Worm (Caenorhabditis elegans) whole organism, L4 larva: ENCODE data around the gene C53A3.4.
A peak's percentile ranks its signal among the peaks of the same experiment; 100 is the strongest.

Experiments used
- F37D6.2 ChIP-seq: sonication (generic microtip); optimal IDR thresholded peaks from 2 replicates; lab custom pipeline; 2016; ENCODE audit warnings: mild to moderate bottlenecking, missing genetic modification characterization, missing compliant biosample characterization
- T26A8.4 ChIP-seq: fragments of 200-800 bp; sonication (Bioruptor generic); IDR thresholded peaks from 2 replicates; pipeline ENCODE4 v1.3.6; 2022; ENCODE audit warnings: missing genetic modification characterization, missing compliant biosample characterization
- Y105C5A.15 ChIP-seq: fragments of 200-800 bp; sonication (Bioruptor generic); IDR thresholded peaks from 2 replicates; pipeline ENCODE4 v1.3.6; 2022; ENCODE audit warnings: missing genetic modification characterization, missing compliant biosample characterization
- Y5F2A.4 ChIP-seq: fragments of 200-800 bp; sonication (Bioruptor generic); optimal IDR thresholded peaks from 2 replicates; lab custom pipeline; 2018; ENCODE audit warnings: mild to moderate bottlenecking, missing genetic modification characterization, missing compliant biosample characterization
- ZK337.2 ChIP-seq: fragments of 200-800 bp; sonication (Bioruptor generic); IDR thresholded peaks from 2 replicates; pipeline ENCODE4 v1.3.6; 2022; ENCODE audit warnings: missing genetic modification reagents, missing genetic modification characterization, missing compliant biosample characterization
- ZK546.5 ChIP-seq, 2 experiments: sonication (generic microtip); optimal IDR thresholded peaks; 2 replicates each; lab custom pipeline; 2017; ENCODE audit warnings: missing biosample characterization in 2 of 2, missing genetic modification characterization in 2 of 2
- aha-1 ChIP-seq: fragments of 150-350 bp; peaks from one replicate; lab custom pipeline; 2014; ENCODE audit warnings: missing biosample characterization, missing genetic modification characterization
- aly-2 ChIP-seq: sonication (generic microtip); optimal IDR thresholded peaks from 2 replicates; lab custom pipeline; 2018; ENCODE audit warnings: missing biosample characterization, missing genetic modification characterization
- ama-1 ChIP-seq: fragments of 150-350 bp; optimal IDR thresholded peaks from 2 replicates; lab custom pipeline; 2014; ENCODE audit warnings: inconsistent platforms, mixed read lengths
- arid-1 ChIP-seq: fragments of 200-800 bp; sonication (Bioruptor generic); conservative IDR thresholded peaks from 2 replicates; pipeline ENCODE4 v1.3.6; 2022; ENCODE audit warnings: missing genetic modification reagents, missing genetic modification characterization, missing compliant biosample characterization
- ceh-82 ChIP-seq: sonication (generic microtip); optimal IDR thresholded peaks from 2 replicates; lab custom pipeline; 2017; ENCODE audit warnings: missing biosample characterization, missing genetic modification characterization
- ces-1 ChIP-seq: fragments of 150-350 bp; sonication (generic microtip); optimal IDR thresholded peaks from 4 replicates; lab custom pipeline; 2014; ENCODE audit warnings: missing biosample characterization, missing genetic modification reagents, missing genetic modification characterization
- daf-8 ChIP-seq: fragments of 200-800 bp; sonication (Bioruptor generic); IDR thresholded peaks from 2 replicates; pipeline ENCODE4 v1.3.6; 2022; ENCODE audit warnings: missing genetic modification characterization, missing compliant biosample characterization
- dmd-8 ChIP-seq: fragments of 200-800 bp; sonication (Bioruptor generic); IDR thresholded peaks from 2 replicates; pipeline ENCODE4 v1.3.6; 2022; ENCODE audit warnings: missing genetic modification characterization, missing compliant biosample characterization
- dpl-1 ChIP-seq: fragments of 150-350 bp; optimal IDR thresholded peaks from 2 replicates; lab custom pipeline; 2014; ENCODE audit warnings: missing biosample characterization, missing genetic modification reagents, missing genetic modification characterization
- duxl-1 ChIP-seq: sonication (generic microtip); optimal IDR thresholded peaks from 2 replicates; lab custom pipeline; 2016; ENCODE audit warnings: mild to moderate bottlenecking, missing genetic modification characterization, moderate library complexity, missing compliant biosample characterization; ENCODE audit not compliant: poor library complexity
- gei-8 ChIP-seq: fragments of 200-800 bp; sonication (Bioruptor generic); optimal IDR thresholded peaks from 2 replicates; lab custom pipeline; 2018; ENCODE audit warnings: mild to moderate bottlenecking, missing genetic modification characterization, missing compliant biosample characterization
- hlh-30 ChIP-seq: sonication (generic microtip); optimal IDR thresholded peaks from 2 replicates; lab custom pipeline; 2017; ENCODE audit warnings: antibody characterized with exemption, mild to moderate bottlenecking, missing genetic modification characterization, missing compliant biosample characterization; ENCODE audit not compliant: insufficient read depth
- hmg-1.1 ChIP-seq: fragments of 200-800 bp; sonication (Bioruptor generic); IDR thresholded peaks from 2 replicates; pipeline ENCODE4 v1.3.6; 2022; ENCODE audit warnings: missing genetic modification reagents, missing genetic modification characterization, missing compliant biosample characterization
- lin-15B ChIP-seq: fragments of 150-350 bp; sonication (generic microtip); optimal IDR thresholded peaks from 3 replicates; lab custom pipeline; 2014; ENCODE audit warnings: missing biosample characterization, missing genetic modification characterization
- madf-5 ChIP-seq, 2 experiments: fragments of 200-800 bp; sonication (Bioruptor generic); IDR thresholded peaks; 2 replicates each; pipeline ENCODE4 v1.3.6; 2022; ENCODE audit warnings: missing compliant biosample characterization in 2 of 2, missing genetic modification characterization in 2 of 2
- madf-9 ChIP-seq: fragments of 200-800 bp; sonication (Bioruptor generic); conservative IDR thresholded peaks from 2 replicates; pipeline ENCODE4 v1.3.6; 2022; ENCODE audit warnings: missing genetic modification reagents, missing genetic modification characterization, missing compliant biosample characterization
- mxl-3 ChIP-seq: fragments of 200-800 bp; sonication (Bioruptor generic); optimal IDR thresholded peaks from 2 replicates; lab custom pipeline; 2018; ENCODE audit warnings: mild to moderate bottlenecking, missing genetic modification characterization, missing compliant biosample characterization
- nhr-111 ChIP-seq: fragments of 200-800 bp; sonication (Bioruptor generic); optimal IDR thresholded peaks from 2 replicates; lab custom pipeline; 2018; ENCODE audit warnings: mild to moderate bottlenecking, missing genetic modification characterization, missing compliant biosample characterization
- nhr-237 ChIP-seq: sonication (generic microtip); optimal IDR thresholded peaks from 2 replicates; lab custom pipeline; 2017; ENCODE audit warnings: missing biosample characterization, missing genetic modification characterization
- nhr-48 ChIP-seq: sonication (generic microtip); optimal IDR thresholded peaks from 2 replicates; lab custom pipeline; 2016; ENCODE audit warnings: mild to moderate bottlenecking, missing genetic modification characterization, missing compliant biosample characterization
- nhr-76 ChIP-seq: fragments of 150-350 bp; optimal IDR thresholded peaks from 2 replicates; lab custom pipeline; 2014; ENCODE audit warnings: missing biosample characterization, missing genetic modification characterization
- nhr-77 ChIP-seq: fragments of 150-350 bp; optimal IDR thresholded peaks from 2 replicates; lab custom pipeline; 2014; ENCODE audit warnings: missing biosample characterization, missing genetic modification characterization
- pha-4 ChIP-seq, 2 experiments: fragments of 150-350 bp in 1 of 2; fragments of 200-800 bp in 1 of 2; sonication (Bioruptor generic) in 1 of 2; IDR thresholded peaks in 1 of 2; optimal IDR thresholded peaks in 1 of 2; 2 replicates each; pipeline versions ENCODE4 v1.3.6 to Lab custom; 2014 to 2022; ENCODE audit warnings: missing genetic modification characterization in 2 of 2, missing genetic modification reagents in 2 of 2, missing biosample characterization in 1 of 2, missing compliant biosample characterization in 1 of 2
- pqm-1 ChIP-seq: sonication (generic microtip); optimal IDR thresholded peaks from 2 replicates; lab custom pipeline; 2017; ENCODE audit warnings: missing biosample characterization, missing genetic modification characterization
- rbr-2 ChIP-seq: sonication (generic microtip); optimal IDR thresholded peaks from 2 replicates; lab custom pipeline; 2016; ENCODE audit warnings: missing genotype, missing genetic modification characterization, missing compliant biosample characterization
- set-16 ChIP-seq: fragments of 200-800 bp; sonication (Bioruptor generic); IDR thresholded peaks from 2 replicates; pipeline ENCODE4 v1.3.6; 2022; ENCODE audit warnings: missing genetic modification reagents, missing genetic modification characterization, missing compliant biosample characterization
- snpc-1.2 ChIP-seq: fragments of 200-800 bp; sonication (Bioruptor generic); IDR thresholded peaks from 2 replicates; pipeline ENCODE4 v1.3.6; 2022; ENCODE audit warnings: missing genetic modification reagents, missing genetic modification characterization, missing compliant biosample characterization
- spr-1 ChIP-seq: sonication (generic microtip); optimal IDR thresholded peaks from 2 replicates; lab custom pipeline; 2016; ENCODE audit warnings: mild to moderate bottlenecking, missing genetic modification characterization, missing compliant biosample characterization
- tag-97 ChIP-seq: fragments of 200-800 bp; sonication (Bioruptor generic); IDR thresholded peaks from 2 replicates; pipeline ENCODE4 v1.3.6; 2022; ENCODE audit warnings: missing genetic modification characterization, missing compliant biosample characterization
- unc-62 ChIP-seq, 3 experiments: fragments of 150-350 bp in 1 of 3; sonication (generic microtip); optimal IDR thresholded peaks in 2 of 3; peaks in 1 of 3; 1 replicate in 1 of 3; 2 replicates in 2 of 3; lab custom pipeline; 2014 to 2017; ENCODE audit warnings: missing biosample characterization in 3 of 3, missing genetic modification characterization in 3 of 3, missing genetic modification reagents in 3 of 3, missing genotype in 1 of 3
- ztf-11 ChIP-seq: fragments of 150-350 bp; optimal IDR thresholded peaks from 2 replicates; lab custom pipeline; 2014; ENCODE audit warnings: missing biosample characterization, missing genetic modification characterization

C53A3.4 gene

ce11 chrV:5758780-5759179, at the start of gene C53A3.4:
C53A3.4 (minus strand) TSS chrV:5758880.
- TF ChIP-seq madf-9 (GFP tag; lab: Robert Waterston, UW): no peak
- TF ChIP-seq unc-62 (GFP tag; optimal IDR thresholded peaks at IDR 0.05 in 1 of 2; lab: Kevin White, UChicago): no peak
- no peak for TF ChIP-seq unc-62 (tag; optimal IDR thresholded peaks at IDR 0.05; lab: Kevin White, UChicago)
- no peak for TF ChIP-seq Y105C5A.15 (GFP tag; lab: Robert Waterston, UW)
- TF ChIP-seq dpl-1 (GFP tag; lab: Kevin White, UChicago): no peak
- no peak for TF ChIP-seq ama-1 (lab: Kevin White, UChicago)
- no peak for TF ChIP-seq F37D6.2 (tag; lab: Kevin White, UChicago)
- no peak for TF ChIP-seq lin-15B
- no peak for TF ChIP-seq pha-4 (GFP tag; IDR thresholded peaks at IDR 0.05; lab: Robert Waterston, UW)
- no peak for TF ChIP-seq pha-4 (tag; optimal IDR thresholded peaks at IDR 0.05; lab: Kevin White, UChicago)
- TF ChIP-seq T26A8.4: no peak
- TF ChIP-seq nhr-76 (tag; lab: Kevin White, UChicago): no peak
- TF ChIP-seq tag-97 (GFP tag; lab: Robert Waterston, UW): no peak
- no peak for TF ChIP-seq ZK337.2 (GFP tag; lab: Robert Waterston, UW)
- no peak for TF ChIP-seq snpc-1.2 (GFP tag; lab: Robert Waterston, UW)
- no peak for TF ChIP-seq nhr-111 (GFP tag; lab: Kevin White, UChicago)
- TF ChIP-seq ces-1 (GFP tag; lab: Kevin White, UChicago): no peak
- TF ChIP-seq nhr-237 (tag; lab: Kevin White, UChicago): no peak
- no peak for TF ChIP-seq rbr-2 (tag; lab: Kevin White, UChicago)
- TF ChIP-seq madf-5 (GFP tag; IDR thresholded peaks at IDR 0.05; lab: Robert Waterston, UW): no peak

DNA sequence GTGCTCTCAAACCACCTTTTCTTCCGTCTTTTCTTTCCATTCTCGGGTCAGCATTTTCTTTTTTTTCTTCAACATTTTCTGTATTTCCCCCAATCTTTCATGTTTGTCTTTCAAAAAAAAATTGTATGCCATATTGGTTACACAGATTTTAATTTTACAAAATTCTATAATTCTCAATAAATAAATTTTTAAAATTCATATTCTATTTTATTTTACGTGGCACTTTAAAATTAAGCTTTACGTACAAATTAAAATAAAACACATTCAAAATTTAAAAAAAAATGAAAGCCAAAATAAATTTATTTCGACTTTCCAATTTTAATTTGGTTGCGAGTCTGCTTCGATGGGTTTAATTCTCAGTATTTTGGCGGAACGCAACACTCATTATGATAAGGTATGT, 46.8 kb upstream of the C53A3.4 start, which contains the start of gene ZC250.5:
ZC250.5 (plus strand) TSS at position 301 of the 400 bp plus-strand sequence.
- no peak for TF ChIP-seq nhr-48 (tag; lab: Kevin White, UChicago)
- no peak for TF ChIP-seq ZK337.2 (GFP tag; lab: Robert Waterston, UW)
- no peak for TF ChIP-seq Y5F2A.4
- no peak for TF ChIP-seq unc-62 (GFP tag; optimal IDR thresholded peaks at IDR 0.05 in 1 of 2; lab: Kevin White, UChicago)
- no peak for TF ChIP-seq unc-62 (tag; optimal IDR thresholded peaks at IDR 0.05; lab: Kevin White, UChicago)
- no peak for TF ChIP-seq ZK546.5 (tag; optimal IDR thresholded peaks at IDR 0.05; lab: Kevin White, UChicago)

DNA sequence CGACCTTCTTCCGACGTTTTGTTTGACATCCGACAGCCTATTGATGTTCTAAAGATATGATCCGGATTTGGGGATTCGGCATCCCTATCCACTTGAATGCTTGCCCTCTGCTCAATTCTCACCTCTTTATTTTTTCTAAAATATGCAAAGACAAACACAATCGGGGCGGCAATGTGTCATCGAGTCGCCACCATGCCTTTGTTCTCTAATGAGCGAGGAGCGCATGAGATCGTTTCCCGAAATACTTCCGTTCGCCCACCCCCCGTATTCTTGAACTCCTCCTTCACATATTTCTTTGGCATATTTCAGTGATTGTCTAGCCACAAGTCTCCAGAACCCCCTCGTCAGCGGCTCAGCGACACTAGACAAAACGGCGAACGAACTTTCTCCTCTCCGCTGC, 40.7 kb upstream of the C53A3.4 start, which contains the start of gene cyn-17:
cyn-17 (plus strand) TSS at position 301 of the 400 bp plus-strand sequence.
- TF ChIP-seq dmd-8 (no peak), mxl-3 (GFP tag; lab: Kevin White, UChicago) (no peak), arid-1 (no peak), hmg-1.1 (no peak), set-16 (no peak; the same call in 1 of the 2 replicates), aly-2 (tag; lab: Kevin White, UChicago) (no peak), pqm-1 (tag; lab: Kevin White, UChicago) (no peak), nhr-237 (tag; lab: Kevin White, UChicago) (no peak), ceh-82 (tag; lab: Kevin White, UChicago) (no peak)
- TF ChIP-seq, all 104 proteins: peak for 0

- no peak for TF ChIP-seq ztf-11 (tag; lab: Kevin White, UChicago)
- no peak for TF ChIP-seq daf-8 (GFP tag; lab: Robert Waterston, UW)
- peak; percentile 52 for TF ChIP-seq aha-1 (tag; lab: Kevin White, UChicago)
Observed at ce11 chrV:5798132-5798531, 39.5 kb upstream of the C53A3.4 start, which contains the start of gene nstp-3. nstp-3 (minus strand) TSS chrV:5798232.

- no peak for TF ChIP-seq gei-8 (GFP tag; lab: Kevin White, UChicago)
- no peak for TF ChIP-seq set-16
- no peak for TF ChIP-seq hlh-30 (tag; lab: Kevin White, UChicago)
- TF ChIP-seq nhr-77: no peak
- TF ChIP-seq duxl-1 (tag; lab: Kevin White, UChicago): no peak
- TF ChIP-seq spr-1 (tag; lab: Kevin White, UChicago): no peak
- TF ChIP-seq, all 104 proteins: peak for 0
Observed at ce11 chrV:5792031-5792430, 33.4 kb upstream of the C53A3.4 start, which contains the start of gene ZC250.2. ZC250.2 (plus strand) TSS chrV:5792331.
